Fruit fly (Drosophila melanogaster): Measurements from ENCODE around the gene CG15564.

CG15564 gene

DNA sequence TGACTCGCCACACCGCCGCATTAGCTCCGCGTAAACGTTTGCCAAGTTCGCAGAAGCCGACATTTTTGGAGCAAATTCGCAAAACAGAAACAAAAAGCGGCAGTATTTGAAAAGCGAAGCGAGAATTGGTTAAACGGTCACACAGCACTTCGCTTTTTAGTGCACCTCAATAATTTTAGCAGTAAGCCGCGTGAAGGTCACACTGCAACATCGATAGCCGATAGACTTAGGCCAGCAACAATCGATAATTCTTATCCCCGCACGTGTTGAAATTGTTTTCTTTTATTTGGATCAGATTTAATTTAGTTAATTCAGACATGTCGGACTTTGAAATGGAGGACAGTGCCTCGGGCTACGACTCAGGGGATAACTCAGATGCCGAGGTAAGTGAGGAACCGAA lies 21.9 kb downstream of the CG15564 start, which contains the start of the genes Zwilch and CG1542 (continued):
- TF ChIP-seq CG12236 (GFP tag; optimal IDR thresholded peaks at IDR 0.05): no peak
- TF ChIP-seq CG2875 (GFP tag; optimal IDR thresholded peaks at IDR 0.05): no peak
- no peak for TF ChIP-seq grn (GFP tag; optimal IDR thresholded peaks at IDR 0.05)
- no peak for TF ChIP-seq CG4707 (GFP tag; optimal IDR thresholded peaks at IDR 0.05)
- TF ChIP-seq CG6254 (GFP tag; optimal IDR thresholded peaks at IDR 0.05): peak; percentile 94
- no peak for TF ChIP-seq ash1 (GFP tag; optimal IDR thresholded peaks at IDR 0.05)
- no peak for TF ChIP-seq CG7372 (GFP tag; IDR thresholded peaks at IDR 0.05)
- peak; percentile 65 for TF ChIP-seq tna (GFP tag; IDR thresholded peaks at IDR 0.05; ENCODE audit: partially characterized antibody)
- TF ChIP-seq lbe (GFP tag; optimal IDR thresholded peaks at IDR 0.05): no peak
- TF ChIP-seq Doc3 (GFP tag; IDR thresholded peaks at IDR 0.05; ENCODE audit: partially characterized antibody): peak; percentile 43
- TF ChIP-seq CG12071 (GFP tag; optimal IDR thresholded peaks at IDR 0.05): no peak
- no peak for TF ChIP-seq CG13123 (GFP tag; optimal IDR thresholded peaks at IDR 0.05)
- TF ChIP-seq CG14441 (GFP tag; IDR thresholded peaks at IDR 0.05): no peak
- TF ChIP-seq Oli (tag; optimal IDR thresholded peaks at IDR 0.05): no peak
- no peak for TF ChIP-seq sob (GFP tag; IDR thresholded peaks at IDR 0.05)
- TF ChIP-seq MBD-R2 (GFP tag; IDR thresholded peaks at IDR 0.05): peak; percentile 91
- no peak for TF ChIP-seq Lpt (GFP tag; optimal IDR thresholded peaks at IDR 0.05)
- no peak for TF ChIP-seq HLH3B (GFP tag; IDR thresholded peaks at IDR 0.05)
- TF ChIP-seq Taf1 (GFP tag; IDR thresholded peaks at IDR 0.05): no peak
- no peak for TF ChIP-seq CG6689 (GFP tag; IDR thresholded peaks at IDR 0.05)
- TF ChIP-seq gsb-n (tag; optimal IDR thresholded peaks at IDR 0.05): no peak
- TF ChIP-seq Stat92E (GFP tag; optimal IDR thresholded peaks at IDR 0.05): peak in 1 of 3 experiments; percentile 23
- TF ChIP-seq CG6791 (GFP tag; IDR thresholded peaks at IDR 0.05; ENCODE audit: partially characterized antibody): peak; percentile 77
- peak; percentile 77 for TF ChIP-seq ato (GFP tag; IDR thresholded peaks at IDR 0.05; ENCODE audit: partially characterized antibody)
- TF ChIP-seq Myb (GFP tag; optimal IDR thresholded peaks at IDR 0.05): peak; percentile 73
- no peak for TF ChIP-seq tx (GFP tag; optimal IDR thresholded peaks at IDR 0.05)
- no peak for TF ChIP-seq CG15696 (tag; optimal IDR thresholded peaks at IDR 0.05)
- no peak for TF ChIP-seq toy (GFP tag; IDR thresholded peaks at IDR 0.05)
- TF ChIP-seq GATAe (GFP tag; conservative IDR thresholded peaks at IDR 0.05): no peak
- TF ChIP-seq YL-1 (GFP tag; optimal IDR thresholded peaks at IDR 0.05): peak; percentile 88
- TF ChIP-seq Bteb2 (GFP tag; optimal IDR thresholded peaks at IDR 0.05): no peak
- TF ChIP-seq sqz (GFP tag; optimal IDR thresholded peaks at IDR 0.05): no peak
- no peak for TF ChIP-seq tgo (GFP tag; IDR thresholded peaks at IDR 0.05)
- TF ChIP-seq twi (tag; optimal IDR thresholded peaks at IDR 0.05): no peak
- peak; percentile 74 for TF ChIP-seq sna (GFP tag; IDR thresholded peaks at IDR 0.05; ENCODE audit: partially characterized antibody)
- TF ChIP-seq Hr51 (GFP tag; optimal IDR thresholded peaks at IDR 0.05): no peak
- peak; percentile 96 for TF ChIP-seq pzg (GFP tag; optimal IDR thresholded peaks at IDR 0.05)
- TF ChIP-seq ems (GFP tag; optimal IDR thresholded peaks at IDR 0.05): no peak
- no peak for TF ChIP-seq pfk (GFP tag; optimal IDR thresholded peaks at IDR 0.05)
- no peak for TF ChIP-seq pum (GFP tag; optimal IDR thresholded peaks at IDR 0.05)
- TF ChIP-seq chinmo (GFP tag; IDR thresholded peaks at IDR 0.05; ENCODE audit: partially characterized antibody): peak; percentile 88; the same call in 3 of the 4 replicates
- TF ChIP-seq CG30403 (GFP tag; optimal IDR thresholded peaks at IDR 0.05): no peak
- no peak for TF ChIP-seq eve (GFP tag; optimal IDR thresholded peaks at IDR 0.05)
- TF ChIP-seq Awh (GFP tag; IDR thresholded peaks at IDR 0.05): no peak
- TF ChIP-seq bab2 (GFP tag; optimal IDR thresholded peaks at IDR 0.05): no peak
- TF ChIP-seq CG17186 (GFP tag; optimal IDR thresholded peaks at IDR 0.05): peak; percentile 89
- no peak for TF ChIP-seq chm (GFP tag; IDR thresholded peaks at IDR 0.05)
- no peak for TF ChIP-seq Jarid2 (GFP tag; optimal IDR thresholded peaks at IDR 0.05)
- no peak for TF ChIP-seq ham (GFP tag; IDR thresholded peaks at IDR 0.05)
- no peak for TF ChIP-seq bsh (GFP tag; optimal IDR thresholded peaks at IDR 0.05)
- no peak for TF ChIP-seq CG17361 (GFP tag; IDR thresholded peaks at IDR 0.05)

Data from whole organism, embryonic.